Fruit fly (Drosophila melanogaster): Measurements from ENCODE around the gene mrt.

mrt gene

DNA sequence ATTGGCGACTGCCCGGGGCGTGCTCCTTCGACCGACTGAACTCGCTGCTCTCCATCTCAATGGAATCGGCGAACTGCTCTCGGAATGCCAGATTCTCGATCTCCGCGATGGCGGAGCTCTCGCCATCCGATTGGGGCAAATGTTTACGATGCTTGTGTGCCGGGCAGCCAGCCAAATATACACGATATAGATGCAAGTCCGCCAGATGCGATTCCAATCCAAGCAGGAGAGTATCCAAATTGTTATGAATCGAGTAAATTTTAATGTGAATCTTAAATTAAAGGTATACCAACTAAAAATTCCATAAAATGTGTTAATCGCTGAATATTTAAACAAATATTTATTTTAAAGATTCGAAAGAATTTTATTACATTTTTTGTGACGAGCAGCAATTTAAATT lies 34.6 kb downstream of the mrt start, which contains the start of gene CG5984:
Gene CG5984, minus strand, starts transcription at position 101 of the 400 bp plus-strand sequence.
- TF ChIP-seq dac (GFP tag; optimal IDR thresholded peaks at IDR 0.05) (no peak), CG7368 (GFP tag; optimal IDR thresholded peaks at IDR 0.05) (no peak), CG34406 (GFP tag; optimal IDR thresholded peaks at IDR 0.05) (no peak), CG3032 (tag; optimal IDR thresholded peaks at IDR 0.05) (no peak), Sox14 (GFP tag; optimal IDR thresholded peaks at IDR 0.05) (no peak), CG11762 (GFP tag; optimal IDR thresholded peaks at IDR 0.05; ENCODE audit: insufficient read depth) (no peak), esn (GFP tag; optimal IDR thresholded peaks at IDR 0.05) (no peak), svp (GFP tag) (peak; percentile 17)

DNA sequence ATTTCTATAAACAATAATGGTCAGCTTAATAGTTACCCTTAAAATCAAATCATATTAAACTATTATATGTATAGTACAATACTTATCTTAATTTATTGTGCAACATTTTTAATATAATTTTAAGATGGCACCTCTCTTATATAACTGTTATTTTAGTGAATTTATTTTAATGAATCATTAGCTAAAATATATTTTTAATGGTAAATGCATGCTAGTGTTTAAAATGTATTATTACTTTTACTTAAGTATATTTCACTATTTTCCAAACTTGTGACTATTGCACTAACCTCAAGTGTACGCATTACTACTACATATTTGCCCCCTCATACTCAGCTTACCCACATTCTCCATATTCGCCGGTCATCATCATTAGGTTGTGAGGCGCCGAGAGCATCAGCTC lies 36.2 kb downstream of the mrt start:
- TF ChIP-seq pdm3 (GFP tag; optimal IDR thresholded peaks at IDR 0.05) (peak; percentile 40), CG16779 (tag; optimal IDR thresholded peaks at IDR 0.05) (peak; percentile 15), CG6808 (GFP tag; optimal IDR thresholded peaks at IDR 0.05) (peak; percentile 70), Sox15 (GFP tag; optimal IDR thresholded peaks at IDR 0.05) (no peak), fd85E (GFP tag; optimal IDR thresholded peaks at IDR 0.05) (no peak), CG10669 (GFP tag; optimal IDR thresholded peaks at IDR 0.05) (peak; percentile 48), achi (GFP tag; optimal IDR thresholded peaks at IDR 0.05) (peak; percentile 68), CG6163 (GFP tag; IDR thresholded peaks at IDR 0.05) (peak; percentile 48; the same call in 1 of the 3 replicates), vri (GFP tag; optimal IDR thresholded peaks at IDR 0.05) (no peak), Eip75B (GFP tag; optimal IDR thresholded peaks at IDR 0.05) (no peak), Hr4 (GFP tag; optimal IDR thresholded peaks at IDR 0.05) (peak; percentile 44), svp (GFP tag) (peak; percentile 63), CG9139 (GFP tag; optimal IDR thresholded peaks at IDR 0.05) (peak; percentile 49), fd59A (GFP tag; optimal IDR thresholded peaks at IDR 0.05) (peak; percentile 45), salr (GFP tag; optimal IDR thresholded peaks at IDR 0.05) (peak in 1 of 2 experiments; percentile 75), CG6792 (GFP tag; optimal IDR thresholded peaks at IDR 0.05) (peak; percentile 25), CG11762 (GFP tag; optimal IDR thresholded peaks at IDR 0.05; ENCODE audit: insufficient read depth) (peak; percentile 39), CG11294 (GFP tag; IDR thresholded peaks at IDR 0.05) (peak; percentile 12; the same call in 1 of the 2 replicates), eg (GFP tag; IDR thresholded peaks at IDR 0.05) (peak; percentile 73), Sox14 (GFP tag; optimal IDR thresholded peaks at IDR 0.05) (no peak), CG7368 (GFP tag; optimal IDR thresholded peaks at IDR 0.05) (peak; percentile 15), CG6276 (GFP tag; optimal IDR thresholded peaks at IDR 0.05) (peak; percentile 31), Smox (GFP tag; optimal IDR thresholded peaks at IDR 0.05) (no peak), dsx (GFP tag; optimal IDR thresholded peaks at IDR 0.05; ENCODE audit: poor library complexity, severe bottlenecking) (peak; percentile 87), Sox102F (GFP tag; optimal IDR thresholded peaks at IDR 0.05) (no peak), Gug (GFP tag; IDR thresholded peaks at IDR 0.05) (peak; percentile 49), Hr38 (GFP tag; optimal IDR thresholded peaks at IDR 0.05) (no peak), CG3919 (GFP tag; optimal IDR thresholded peaks at IDR 0.05) (peak; percentile 54), CG31627 (GFP tag; optimal IDR thresholded peaks at IDR 0.05) (no peak), CG11902 (GFP tag; optimal IDR thresholded peaks at IDR 0.05) (no peak), CG10631 (GFP tag; optimal IDR thresholded peaks at IDR 0.05) (peak; percentile 62), Lpt (GFP tag; optimal IDR thresholded peaks at IDR 0.05) (peak; percentile 31), esn (GFP tag; optimal IDR thresholded peaks at IDR 0.05) (peak; percentile 42), cyc (GFP tag; optimal IDR thresholded peaks at IDR 0.05) (no peak), CG4318 (GFP tag; optimal IDR thresholded peaks at IDR 0.05) (no peak), CG1621 (tag; optimal IDR thresholded peaks at IDR 0.05) (no peak), Ets21C (GFP tag; optimal IDR thresholded peaks at IDR 0.05) (no peak), net (GFP tag; optimal IDR thresholded peaks at IDR 0.05) (peak; percentile 65), ss (GFP tag; optimal IDR thresholded peaks at IDR 0.05) (peak; percentile 43 to 77), Ets96B (tag; optimal IDR thresholded peaks at IDR 0.05) (peak; percentile 82), acj6 (GFP tag; optimal IDR thresholded peaks at IDR 0.05) (peak; percentile 54), CG8119 (GFP tag; IDR thresholded peaks at IDR 0.05) (peak; percentile 87), spab (GFP tag; optimal IDR thresholded peaks at IDR 0.05) (peak; percentile 56), dac (GFP tag; optimal IDR thresholded peaks at IDR 0.05) (no peak), Eip93F (GFP tag; optimal IDR thresholded peaks at IDR 0.05) (no peak), Eip78C (GFP tag) (peak; percentile 89), lz (GFP tag; optimal IDR thresholded peaks at IDR 0.05) (no peak)
